Fruit fly (Drosophila melanogaster) whole organism, adult: ENCODE measurements around the gene CG9331.

Experiments
- CG14711 ChIP-seq: fragments of 200-800 bp; sonication (Bioruptor generic); optimal IDR thresholded peaks from 2 replicates; lab custom pipeline; 2018; ENCODE audit warnings: missing biosample characterization, mild to moderate bottlenecking, missing genetic modification characterization, moderate library complexity
- cic ChIP-seq: fragments of 200-800 bp; sonication (Bioruptor generic); optimal IDR thresholded peaks from 2 replicates; lab custom pipeline; 2017; ENCODE audit warnings: missing biosample characterization, mild to moderate bottlenecking, missing genetic modification characterization, moderate library complexity
- toe ChIP-seq: fragments of 200-800 bp; sonication (Bioruptor generic); optimal IDR thresholded peaks from 2 replicates; lab custom pipeline; 2016; ENCODE audit warnings: missing biosample characterization, missing genetic modification characterization

dm6 chr2L:20822489-20823195, at the start of gene CG9331:
- TF ChIP-seq toe (GFP tag; lab: Kevin White, UChicago) (no peak), cic (peak; percentile 51), CG14711 (tag; lab: Kevin White, UChicago) (no peak)
